Worm (Caenorhabditis elegans): ENCODE data around the gene ckc-1.

ckc-1 gene

ce11 chrX:3553687-3554086, 22.7 kb upstream of the ckc-1 start:
- peak; percentile 85 for TF ChIP-seq aha-1 (tag)
- TF ChIP-seq nhr-111 (GFP tag; optimal IDR thresholded peaks at IDR 0.05): no peak
- no peak for TF ChIP-seq lim-7 (GFP tag; IDR thresholded peaks at IDR 0.05)
- TF ChIP-seq Y48G9A.11 (GFP tag; IDR thresholded peaks at IDR 0.05): no peak

ce11 chrX:3554117-3554516, 22.3 kb upstream of the ckc-1 start:
- TF ChIP-seq set-16 (GFP tag; IDR thresholded peaks at IDR 0.05): peak; percentile 64
- TF ChIP-seq ZK546.5 (tag; optimal IDR thresholded peaks at IDR 0.05): no peak
- TF ChIP-seq snpc-4 (tag; optimal IDR thresholded peaks at IDR 0.05): no peak
- no peak for TF ChIP-seq zfp-3 (GFP tag; conservative IDR thresholded peaks at IDR 0.05)
- TF ChIP-seq mdl-1 (tag; optimal IDR thresholded peaks at IDR 0.05): no peak

DNA sequence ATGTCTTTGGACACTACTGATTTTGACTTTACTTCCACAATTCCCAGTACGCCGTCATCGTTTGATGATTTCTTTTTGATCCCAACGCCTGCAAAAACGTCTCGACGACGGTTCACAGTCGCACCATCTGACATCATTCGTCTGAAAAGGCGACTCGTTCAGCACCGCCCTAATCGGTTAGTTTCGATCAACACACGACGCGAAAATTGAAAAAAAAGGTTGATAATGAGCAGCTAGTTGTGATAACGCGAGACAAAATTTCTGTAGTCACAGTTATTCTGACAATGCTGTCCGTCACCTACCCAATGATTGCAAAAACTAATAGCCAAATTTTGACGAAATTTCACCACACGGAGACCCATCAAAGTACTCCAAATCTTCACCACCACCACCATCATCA, 20.5 kb upstream of the ckc-1 start:
- TF ChIP-seq egl-27 (tag; optimal IDR thresholded peaks at IDR 0.05) (no peak), zip-11 (GFP tag; IDR thresholded peaks at IDR 0.05) (no peak), hlh-11 (tag; optimal IDR thresholded peaks at IDR 0.05) (peak; percentile 50), nhr-25 (tag; optimal IDR thresholded peaks at IDR 0.05; ENCODE audit: borderline replicate concordance, insufficient read depth) (no peak), nhr-77 (tag; optimal IDR thresholded peaks at IDR 0.05) (peak; percentile 7), unc-130 (GFP tag; optimal IDR thresholded peaks at IDR 0.05) (no peak), lir-3 (tag; optimal IDR thresholded peaks at IDR 0.05) (no peak), lin-38 (GFP tag; IDR thresholded peaks at IDR 0.05) (no peak), mdt-29 (GFP tag; IDR thresholded peaks at IDR 0.05) (no peak), tra-1 (GFP tag; IDR thresholded peaks at IDR 0.05) (no peak), dve-1 (tag; optimal IDR thresholded peaks at IDR 0.05; ENCODE audit: insufficient read depth) (peak; percentile 18), jun-1 (tag; optimal IDR thresholded peaks at IDR 0.05) (no peak), snpc-1.2 (GFP tag; IDR thresholded peaks at IDR 0.05) (no peak), unc-39 (tag; optimal IDR thresholded peaks at IDR 0.05) (no peak), nhr-10 (tag; optimal IDR thresholded peaks at IDR 0.05) (no peak), egl-43 (GFP tag; IDR thresholded peaks at IDR 0.05) (no peak), dmd-6 (GFP tag; IDR thresholded peaks at IDR 0.05) (peak; percentile 77), sdz-12 (GFP tag; optimal IDR thresholded peaks at IDR 0.05) (no peak), Y75B8A.6 (GFP tag; IDR thresholded peaks at IDR 0.05) (no peak), mdl-1 (tag; optimal IDR thresholded peaks at IDR 0.05) (no peak), daf-16 (GFP tag; optimal IDR thresholded peaks at IDR 0.05) (no peak), daf-16 (tag; optimal IDR thresholded peaks at IDR 0.05) (peak; percentile 37), daf-19 (GFP tag; conservative IDR thresholded peaks at IDR 0.05) (no peak), nhr-237 (tag; optimal IDR thresholded peaks at IDR 0.05) (no peak), ZK546.5 (tag; optimal IDR thresholded peaks at IDR 0.05) (no peak), saeg-2 (GFP tag; IDR thresholded peaks at IDR 0.05) (no peak), mxl-3 (GFP tag; optimal IDR thresholded peaks at IDR 0.05) (no peak), skn-1 (tag; optimal IDR thresholded peaks at IDR 0.05) (no peak), nhr-28 (tag; optimal IDR thresholded peaks at IDR 0.05) (peak; percentile 68), ztf-11 (tag; optimal IDR thresholded peaks at IDR 0.05) (no peak), nhr-6 (tag; optimal IDR thresholded peaks at IDR 0.05) (no peak), pqm-1 (tag; optimal IDR thresholded peaks at IDR 0.05) (peak; percentile 83), Y48G9A.11 (GFP tag; IDR thresholded peaks at IDR 0.05) (no peak), nhr-111 (GFP tag; optimal IDR thresholded peaks at IDR 0.05) (no peak), mep-1 (tag; optimal IDR thresholded peaks at IDR 0.05) (no peak), D1046.2 (GFP tag; IDR thresholded peaks at IDR 0.05) (no peak)
